Fruit fly (Drosophila melanogaster) whole organism: ENCODE results near the gene Sema1a.

Source experiments
- CG8478 ChIP-seq: fragments of >200 bp; optimal IDR thresholded peaks from 2 replicates; lab custom pipeline; 2018; ENCODE audit warnings: inconsistent platforms
- Dll ChIP-seq: fragments of >200 bp; optimal IDR thresholded peaks from 2 replicates; lab custom pipeline; 2017
- EcR ChIP-seq, 2 experiments: fragments of >200 bp; optimal IDR thresholded peaks; 2 replicates each; lab custom pipeline; 2017; ENCODE audit warnings: missing biosample characterization in 2 of 2, missing genetic modification characterization in 2 of 2, missing genetic modification reagents in 2 of 2
- pan ChIP-seq: fragments of >200 bp; optimal IDR thresholded peaks from 2 replicates; lab custom pipeline; 2017
- psq ChIP-seq: fragments of >200 bp; optimal IDR thresholded peaks from 2 replicates; lab custom pipeline; 2017
- usp ChIP-seq: fragments of >200 bp; optimal IDR thresholded peaks from 2 replicates; lab custom pipeline; 2017; ENCODE audit warnings: missing biosample characterization, missing genetic modification characterization, mixed read lengths

Gene Sema1a

DNA sequence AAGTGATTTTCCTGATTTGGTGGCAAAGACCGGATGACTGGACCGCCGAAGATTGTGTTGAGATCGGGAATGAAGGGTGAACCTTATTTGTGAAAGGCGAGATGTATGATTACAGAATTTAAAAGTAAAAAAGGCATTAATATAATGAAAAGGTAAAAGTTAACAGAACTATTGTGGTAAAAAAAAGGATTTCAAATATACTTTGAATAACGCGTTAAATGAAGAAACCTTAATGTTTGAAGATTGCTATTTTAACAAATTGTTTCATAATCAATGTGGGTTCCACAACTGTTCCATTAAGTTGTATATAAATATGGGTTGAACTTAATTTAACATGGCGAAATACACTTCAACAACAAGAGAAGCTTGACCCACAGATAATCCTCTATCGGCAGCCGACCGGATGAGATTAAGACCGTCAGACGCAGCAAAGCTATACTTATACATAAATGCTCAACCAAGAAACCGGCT lies 130.4 kb downstream of the Sema1a start, which contains the start of gene Glt:
TSS of gene Glt (plus strand) at position 421 of the 471 bp plus-strand sequence.
- TF ChIP-seq usp (GFP tag; lab: Kevin White, UChicago) (no peak), CG8478 (lab: Kevin White, UChicago) (no peak), Dll (lab: Kevin White, UChicago) (no peak), psq (lab: Kevin White, UChicago) (no peak), EcR (GFP tag; optimal IDR thresholded peaks at IDR 0.05; lab: Kevin White, UChicago) (no peak), pan (lab: Kevin White, UChicago) (no peak)

DNA sequence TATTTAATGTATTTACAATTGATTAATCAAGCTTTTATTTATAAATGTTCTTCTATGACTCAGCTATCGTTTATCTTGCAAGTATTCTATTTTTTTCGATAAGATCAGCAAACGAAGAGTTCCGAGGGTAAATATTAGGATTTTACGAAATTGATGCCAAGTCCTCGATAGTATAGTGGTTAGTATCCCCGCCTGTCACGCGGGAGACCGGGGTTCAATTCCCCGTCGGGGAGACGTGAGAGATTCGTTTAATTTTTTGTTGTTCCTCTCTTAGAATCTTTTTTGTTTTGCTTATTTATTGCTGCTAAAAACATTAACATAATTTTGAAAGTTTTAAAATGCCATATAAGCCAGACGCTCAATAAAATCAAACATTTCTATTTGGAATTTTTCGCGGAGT lies 137.0 kb downstream of the Sema1a start:
- no peak for TF ChIP-seq EcR (GFP tag; optimal IDR thresholded peaks at IDR 0.05; lab: Kevin White, UChicago)
- TF ChIP-seq usp (GFP tag; lab: Kevin White, UChicago), result no peak
- TF ChIP-seq CG8478 (lab: Kevin White, UChicago), result no peak
- no peak for TF ChIP-seq pan (lab: Kevin White, UChicago)
- no peak for TF ChIP-seq psq (lab: Kevin White, UChicago)
- TF ChIP-seq Dll (lab: Kevin White, UChicago), result no peak

- no peak for TF ChIP-seq usp (GFP tag; lab: Kevin White, UChicago)
- TF ChIP-seq CG8478 (lab: Kevin White, UChicago), result no peak
- no peak for TF ChIP-seq Dll (lab: Kevin White, UChicago)
- TF ChIP-seq pan (lab: Kevin White, UChicago), result no peak
- no peak for TF ChIP-seq EcR (GFP tag; optimal IDR thresholded peaks at IDR 0.05; lab: Kevin White, UChicago)
- no peak for TF ChIP-seq psq (lab: Kevin White, UChicago)
Observed at dm6 chr2L:8679712-8680111, 137.8 kb downstream of the Sema1a start, which contains the start of gene CG9287. Gene CG9287, minus strand, starts transcription at chr2L:8679812.

dm6 chr2L:8683261-8684042 lies 141.5 kb downstream of the Sema1a start:
- TF ChIP-seq CG8478 (lab: Kevin White, UChicago) (no peak), Dll (lab: Kevin White, UChicago) (no peak), pan (lab: Kevin White, UChicago) (no peak), usp (GFP tag; lab: Kevin White, UChicago) (no peak), psq (lab: Kevin White, UChicago) (no peak), EcR (GFP tag; optimal IDR thresholded peaks at IDR 0.05; lab: Kevin White, UChicago) (no peak)

DNA sequence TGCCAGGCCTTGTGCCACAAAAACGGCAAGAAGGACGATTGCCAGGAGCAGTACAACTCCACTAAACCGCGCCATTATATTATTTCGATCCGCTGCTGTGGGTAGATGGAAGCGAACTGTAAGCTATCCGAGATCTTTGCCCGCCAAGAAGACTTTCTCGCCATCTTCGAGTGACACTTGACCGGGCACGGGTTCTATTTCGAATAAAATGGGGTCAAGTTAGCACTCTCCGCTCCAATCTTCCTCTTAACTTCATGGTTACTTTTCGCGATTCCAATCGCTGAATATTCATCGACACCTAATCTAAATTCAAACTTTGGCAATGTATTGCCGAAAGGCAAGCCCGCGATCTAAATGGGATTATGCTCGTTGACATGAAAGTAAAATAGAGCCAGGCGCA lies 142.3 kb downstream of the Sema1a start, which contains the start of gene CG9289:
TSS of gene CG9289 (minus strand) at position 101 of the 400 bp plus-strand sequence.
- TF ChIP-seq pan (lab: Kevin White, UChicago) (no peak), psq (lab: Kevin White, UChicago) (no peak)

- TF ChIP-seq CG8478 (lab: Kevin White, UChicago) (no peak), psq (lab: Kevin White, UChicago) (no peak), usp (GFP tag; lab: Kevin White, UChicago) (no peak), Dll (lab: Kevin White, UChicago) (no peak), EcR (GFP tag; optimal IDR thresholded peaks at IDR 0.05; lab: Kevin White, UChicago) (no peak), pan (lab: Kevin White, UChicago) (no peak)
Observed at dm6 chr2L:8685668-8686306, 143.8 kb downstream of the Sema1a start, which contains the start of the genes PrBP and Trs23. Gene PrBP, minus strand, starts transcription at chr2L:8685955. Gene Trs23, plus strand, starts transcription at chr2L:8686231.

- TF ChIP-seq CG8478 (lab: Kevin White, UChicago) (no peak), Dll (lab: Kevin White, UChicago) (no peak)
Observed at dm6 chr2L:8689853-8690252, 147.9 kb downstream of the Sema1a start.

DNA sequence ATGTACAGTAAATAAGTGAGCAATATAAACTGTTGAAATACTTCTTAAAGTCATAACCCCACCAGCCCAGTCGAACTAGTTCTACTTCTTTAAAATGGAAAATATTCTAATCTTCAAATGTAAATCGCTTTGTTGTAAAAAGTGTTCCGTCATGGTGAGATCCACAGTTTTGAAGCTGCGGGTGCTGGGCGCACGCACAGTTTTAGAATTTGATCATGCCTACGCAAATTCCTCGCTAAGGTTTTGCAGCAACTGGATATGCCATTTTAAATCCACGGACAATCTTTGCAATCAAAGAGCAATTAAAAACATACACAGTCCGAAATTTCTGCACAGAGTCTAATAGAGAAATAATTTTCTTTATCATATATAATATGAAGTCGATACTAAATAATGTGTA lies 148.4 kb downstream of the Sema1a start:
- no peak for TF ChIP-seq usp (GFP tag; lab: Kevin White, UChicago)
- no peak for TF ChIP-seq pan (lab: Kevin White, UChicago)
- no peak for TF ChIP-seq EcR (GFP tag; optimal IDR thresholded peaks at IDR 0.05; lab: Kevin White, UChicago)
- no peak for TF ChIP-seq psq (lab: Kevin White, UChicago)
- TF ChIP-seq CG8478 (lab: Kevin White, UChicago), result no peak
- TF ChIP-seq Dll (lab: Kevin White, UChicago), result no peak

dm6 chr2L:8690913-8691291 lies 149.0 kb downstream of the Sema1a start:
- TF ChIP-seq Dll (lab: Kevin White, UChicago) (no peak), CG8478 (lab: Kevin White, UChicago) (no peak), EcR (GFP tag; optimal IDR thresholded peaks at IDR 0.05; lab: Kevin White, UChicago) (no peak)

- no peak for TF ChIP-seq pan (lab: Kevin White, UChicago)
- no peak for TF ChIP-seq EcR (GFP tag; optimal IDR thresholded peaks at IDR 0.05; lab: Kevin White, UChicago)
- peak; percentile 41 for TF ChIP-seq CG8478 (lab: Kevin White, UChicago)
Observed at dm6 chr2L:8691292-8691975, 149.5 kb downstream of the Sema1a start.
